Worm (Caenorhabditis elegans) whole organism, L3 larva: ENCODE results near the gene emb-1.

ENCODE experiments used
- fkh-10 ChIP-seq: sonication (generic microtip); optimal IDR thresholded peaks from 2 replicates; lab custom pipeline; 2017; ENCODE audit warnings: missing biosample characterization, missing genetic modification reagents, missing genetic modification characterization
- nhr-11 ChIP-seq: fragments of 150-350 bp; optimal IDR thresholded peaks from 2 replicates; lab custom pipeline; 2014; ENCODE audit warnings: missing biosample characterization, missing genetic modification characterization
- nhr-43 ChIP-seq: sonication (generic microtip); optimal IDR thresholded peaks from 2 replicates; lab custom pipeline; 2016; ENCODE audit warnings: mild to moderate bottlenecking, missing genetic modification characterization, missing compliant biosample characterization; ENCODE audit not compliant: poor library complexity, severe bottlenecking
- nhr-77 ChIP-seq: fragments of 150-350 bp; optimal IDR thresholded peaks from 2 replicates; lab custom pipeline; 2014; ENCODE audit warnings: missing biosample characterization, missing genetic modification characterization
- snpc-4 ChIP-seq: fragments of 150-350 bp; optimal IDR thresholded peaks from 2 replicates; lab custom pipeline; 2014; ENCODE audit warnings: missing biosample characterization, missing genetic modification characterization
- zag-1 ChIP-seq: fragments of 150-350 bp; optimal IDR thresholded peaks from 2 replicates; lab custom pipeline; 2014; ENCODE audit warnings: missing biosample characterization, missing genetic modification characterization

- TF ChIP-seq nhr-43 (tag; lab: Kevin White, UChicago): no peak
- no peak for TF ChIP-seq fkh-10 (GFP tag; lab: Kevin White, UChicago)
- no peak for TF ChIP-seq nhr-77
- TF ChIP-seq nhr-11 (tag; lab: Kevin White, UChicago): no peak
- no peak for TF ChIP-seq snpc-4 (tag; lab: Kevin White, UChicago)
- no peak for TF ChIP-seq zag-1
Measured at ce11 chrIII:5217511-5217910, 44.3 kb downstream of the emb-1 start, which contains the start of gene cutl-19.
